Worm (Caenorhabditis elegans) whole organism, L4 larva: Measurements from ENCODE around the gene Y66D12A.13.

Experiments used
- ama-1 ChIP-seq: fragments of 150-350 bp; optimal IDR thresholded peaks from 2 replicates; lab custom pipeline; 2014; ENCODE audit warnings: inconsistent platforms, mixed read lengths
- ceh-28 ChIP-seq: fragments of 150-350 bp; optimal IDR thresholded peaks from 2 replicates; lab custom pipeline; 2014; ENCODE audit warnings: missing biosample characterization, missing genetic modification reagents, missing genetic modification characterization
- skn-1 ChIP-seq: fragments of 150-350 bp; optimal IDR thresholded peaks from 2 replicates; lab custom pipeline; 2014; ENCODE audit warnings: missing biosample characterization, missing genetic modification characterization

- TF ChIP-seq ama-1 (lab: Kevin White, UChicago): no peak
- no peak for TF ChIP-seq ceh-28 (tag; lab: Kevin White, UChicago)
- no peak for TF ChIP-seq skn-1 (tag; lab: Kevin White, UChicago)
Observed at ce11 chrIII:11581372-11581771, 33.2 kb downstream of the Y66D12A.13 start, which contains the start of the genes Y66D12A.6 and ceh-92.
